Worm (Caenorhabditis elegans) whole organism, late embryonic: ENCODE results near the gene C18B2.5.

Experiments used
- C38D4.7 ChIP-seq: fragments of 200-800 bp; sonication (Bioruptor generic); optimal IDR thresholded peaks from 2 replicates; lab custom pipeline; 2018; ENCODE audit warnings: mild to moderate bottlenecking, missing genetic modification characterization, moderate library complexity, missing compliant biosample characterization
- K02D7.2 ChIP-seq: sonication (generic microtip); optimal IDR thresholded peaks from 2 replicates; lab custom pipeline; 2017; ENCODE audit warnings: mild to moderate bottlenecking, missing genetic modification characterization, missing compliant biosample characterization
- ceh-19 ChIP-seq: fragments of 200-800 bp; sonication (Bioruptor generic); optimal IDR thresholded peaks from 2 replicates; lab custom pipeline; 2018; ENCODE audit warnings: mild to moderate bottlenecking, missing genetic modification characterization, missing compliant biosample characterization
- ceh-2 ChIP-seq: sonication (generic microtip); optimal IDR thresholded peaks from 2 replicates; lab custom pipeline; 2016; ENCODE audit warnings: missing genotype, missing genetic modification characterization, missing compliant biosample characterization
- ceh-24 ChIP-seq: sonication (generic microtip); optimal IDR thresholded peaks from 2 replicates; lab custom pipeline; 2016; ENCODE audit warnings: mild to moderate bottlenecking, missing genetic modification characterization, missing compliant biosample characterization
- ceh-30 ChIP-seq: fragments of 150-350 bp; optimal IDR thresholded peaks from 2 replicates; lab custom pipeline; 2014; ENCODE audit warnings: missing biosample characterization, missing genetic modification characterization
- ceh-31 ChIP-seq: sonication (generic microtip); optimal IDR thresholded peaks from 2 replicates; lab custom pipeline; 2016; ENCODE audit warnings: missing genetic modification characterization, missing compliant biosample characterization
- ceh-34 ChIP-seq: sonication (generic microtip); optimal IDR thresholded peaks from 2 replicates; lab custom pipeline; 2016; ENCODE audit warnings: mild to moderate bottlenecking, missing genetic modification characterization, missing compliant biosample characterization
- ceh-48 ChIP-seq: sonication (generic microtip); optimal IDR thresholded peaks from 2 replicates; lab custom pipeline; 2016; ENCODE audit warnings: missing genetic modification characterization, inconsistent platforms, missing compliant biosample characterization
- dmd-4 ChIP-seq: sonication (generic microtip); optimal IDR thresholded peaks from 2 replicates; lab custom pipeline; 2016; ENCODE audit warnings: borderline replicate concordance, missing genetic modification characterization, missing compliant biosample characterization
- elt-2 ChIP-seq: sonication (generic microtip); optimal IDR thresholded peaks from 2 replicates; lab custom pipeline; 2016; ENCODE audit warnings: missing genetic modification reagents, missing genetic modification characterization, missing compliant biosample characterization
- elt-4 ChIP-seq: sonication (generic microtip); optimal IDR thresholded peaks from 2 replicates; lab custom pipeline; 2016; ENCODE audit warnings: missing genetic modification characterization, missing compliant biosample characterization
- ets-4 ChIP-seq: sonication (generic microtip); optimal IDR thresholded peaks from 2 replicates; lab custom pipeline; 2016; ENCODE audit warnings: missing genetic modification characterization, missing compliant biosample characterization
- eyg-1 ChIP-seq: sonication (generic microtip); optimal IDR thresholded peaks from 2 replicates; lab custom pipeline; 2016; ENCODE audit warnings: missing genotype, missing genetic modification characterization, missing compliant biosample characterization
- hlh-30 ChIP-seq: sonication (generic microtip); optimal IDR thresholded peaks from 2 replicates; lab custom pipeline; 2017; ENCODE audit warnings: antibody characterized with exemption, missing genetic modification characterization, missing compliant biosample characterization; ENCODE audit not compliant: insufficient read depth
- hlh-6 ChIP-seq: sonication (generic microtip); optimal IDR thresholded peaks from 2 replicates; lab custom pipeline; 2016; ENCODE audit warnings: missing genotype, missing genetic modification characterization, missing compliant biosample characterization
- lim-6 ChIP-seq: sonication (generic microtip); optimal IDR thresholded peaks from 2 replicates; lab custom pipeline; 2016; ENCODE audit warnings: missing genetic modification characterization, missing compliant biosample characterization
- lin-11 ChIP-seq: fragments of 200-800 bp; sonication (Bioruptor generic); optimal IDR thresholded peaks from 2 replicates; lab custom pipeline; 2018; ENCODE audit warnings: mild to moderate bottlenecking, missing genetic modification characterization, missing compliant biosample characterization
- madf-2 ChIP-seq: sonication (generic microtip); optimal IDR thresholded peaks from 2 replicates; lab custom pipeline; 2017; ENCODE audit warnings: missing genetic modification characterization, missing compliant biosample characterization
- nfya-1 ChIP-seq: sonication (generic microtip); optimal IDR thresholded peaks from 2 replicates; lab custom pipeline; 2017; ENCODE audit warnings: missing genetic modification characterization, mild to moderate bottlenecking, missing compliant biosample characterization, antibody characterized with exemption, moderate library complexity
- nhr-11 ChIP-seq: fragments of 150-350 bp; optimal IDR thresholded peaks from 2 replicates; lab custom pipeline; 2014; ENCODE audit warnings: missing biosample characterization, missing genetic modification characterization
- npax-4 ChIP-seq: sonication (generic microtip); optimal IDR thresholded peaks from 2 replicates; lab custom pipeline; 2016; ENCODE audit warnings: missing genetic modification characterization, missing compliant biosample characterization
- odd-2 ChIP-seq: sonication (generic microtip); optimal IDR thresholded peaks from 2 replicates; lab custom pipeline; 2017; ENCODE audit warnings: antibody characterized with exemption, mild to moderate bottlenecking, missing genetic modification characterization, missing compliant biosample characterization
- pat-9 ChIP-seq: fragments of 200-800 bp; sonication (Bioruptor generic); optimal IDR thresholded peaks from 2 replicates; lab custom pipeline; 2018; ENCODE audit warnings: mild to moderate bottlenecking, missing genetic modification characterization, moderate library complexity, missing compliant biosample characterization
- pax-1 ChIP-seq: fragments of 150-350 bp; optimal IDR thresholded peaks from 2 replicates; lab custom pipeline; 2014; ENCODE audit warnings: missing biosample characterization, missing genetic modification characterization
- pha-2 ChIP-seq: sonication (generic microtip); optimal IDR thresholded peaks from 2 replicates; lab custom pipeline; 2017; ENCODE audit warnings: mild to moderate bottlenecking, missing genetic modification characterization, missing compliant biosample characterization
- pqm-1 ChIP-seq: sonication (generic microtip); optimal IDR thresholded peaks from 2 replicates; lab custom pipeline; 2016; ENCODE audit warnings: missing genetic modification characterization, missing compliant biosample characterization
- pros-1 ChIP-seq: fragments of 150-350 bp; optimal IDR thresholded peaks from 2 replicates; lab custom pipeline; 2014; ENCODE audit warnings: missing biosample characterization, missing genetic modification reagents, missing genetic modification characterization
- sdc-2 ChIP-seq: sonication (generic microtip); optimal IDR thresholded peaks from 2 replicates; lab custom pipeline; 2016; ENCODE audit warnings: missing genotype, missing genetic modification characterization, missing compliant biosample characterization
- ttx-3 ChIP-seq: sonication (generic microtip); optimal IDR thresholded peaks from 2 replicates; lab custom pipeline; 2016; ENCODE audit warnings: missing genetic modification reagents, missing genetic modification characterization, missing compliant biosample characterization
- unc-42 ChIP-seq: sonication (generic microtip); optimal IDR thresholded peaks from 2 replicates; lab custom pipeline; 2016; ENCODE audit warnings: missing genotype, missing genetic modification characterization, missing compliant biosample characterization
- unc-86 ChIP-seq: sonication (generic microtip); optimal IDR thresholded peaks from 2 replicates; lab custom pipeline; 2016; ENCODE audit warnings: missing genetic modification characterization, missing compliant biosample characterization
- ztf-16 ChIP-seq: sonication (generic microtip); optimal IDR thresholded peaks from 2 replicates; lab custom pipeline; 2017; ENCODE audit warnings: missing genetic modification characterization, missing compliant biosample characterization

The C18B2.5 gene

ce11 chrX:3596303-3596772 is 14.6 kb downstream of the C18B2.5 start, which contains the start of gene T27A10.6:
T27A10.6 (minus strand) TSS chrX:3596353.
- TF ChIP-seq ets-4 (tag; lab: Kevin White, UChicago): no peak
- no peak for TF ChIP-seq lim-6
- TF ChIP-seq odd-2 (tag; lab: Kevin White, UChicago): no peak
- no peak for TF ChIP-seq elt-4 (tag; lab: Kevin White, UChicago)
- TF ChIP-seq pha-2 (tag; lab: Kevin White, UChicago): no peak
- no peak for TF ChIP-seq ceh-24 (tag; lab: Kevin White, UChicago)
- TF ChIP-seq ztf-16: no peak
- TF ChIP-seq K02D7.2: no peak
- TF ChIP-seq ceh-31 (tag; lab: Kevin White, UChicago): no peak
- TF ChIP-seq madf-2 (tag; lab: Kevin White, UChicago): no peak
- no peak for TF ChIP-seq nhr-11 (tag; lab: Kevin White, UChicago)
- TF ChIP-seq hlh-30 (tag; lab: Kevin White, UChicago): no peak
- no peak for TF ChIP-seq unc-86 (tag; lab: Kevin White, UChicago)

- TF ChIP-seq pat-9 (tag; lab: Kevin White, UChicago) (no peak), ceh-34 (tag; lab: Kevin White, UChicago) (no peak), ceh-48 (tag; lab: Kevin White, UChicago) (no peak), eyg-1 (no peak), sdc-2 (tag; lab: Kevin White, UChicago) (no peak), ceh-2 (tag; lab: Kevin White, UChicago) (no peak), dmd-4 (tag; lab: Kevin White, UChicago) (no peak)
- TF ChIP-seq, all 69 proteins: peak for 0
Observed at ce11 chrX:3590510-3590909, 20.4 kb downstream of the C18B2.5 start.

ce11 chrX:3585625-3586024 is 25.3 kb downstream of the C18B2.5 start, which contains the start of gene T27A10.2:
T27A10.2 (plus strand) TSS chrX:3585957.
- TF ChIP-seq C38D4.7: no peak
- TF ChIP-seq npax-4 (tag; lab: Kevin White, UChicago): no peak
- peak; percentile 8 for TF ChIP-seq unc-42 (tag; lab: Kevin White, UChicago)
- no peak for TF ChIP-seq pros-1 (tag; lab: Kevin White, UChicago)
- no peak for TF ChIP-seq elt-2

- TF ChIP-seq odd-2 (tag; lab: Kevin White, UChicago) (no peak), elt-2 (no peak), unc-42 (tag; lab: Kevin White, UChicago) (peak; percentile 63), hlh-6 (tag; lab: Kevin White, UChicago) (no peak), ttx-3 (tag; lab: Kevin White, UChicago) (no peak)
Observed at ce11 chrX:3584481-3584880, 26.4 kb downstream of the C18B2.5 start.

ce11 chrX:3583436-3583835 is 27.5 kb downstream of the C18B2.5 start:
- no peak for TF ChIP-seq ceh-19 (GFP tag; lab: Kevin White, UChicago)
- TF ChIP-seq nfya-1: no peak
- no peak for TF ChIP-seq ceh-30 (tag; lab: Kevin White, UChicago)
- TF ChIP-seq sdc-2 (tag; lab: Kevin White, UChicago): no peak

- no peak for TF ChIP-seq pax-1 (tag; lab: Kevin White, UChicago)
Observed at ce11 chrX:3581813-3582212, 29.1 kb downstream of the C18B2.5 start.

- TF ChIP-seq nfya-1 (no peak), lin-11 (tag; lab: Kevin White, UChicago) (no peak), pqm-1 (tag; lab: Kevin White, UChicago) (peak; percentile 37), elt-2 (peak; percentile 97)
Observed at ce11 chrX:3576239-3576638, 34.7 kb downstream of the C18B2.5 start, which contains the start of gene ckc-1. ckc-1 (plus strand) TSS chrX:3576606.
